Worm (Caenorhabditis elegans): ENCODE data around the gene vps-41.

DNA sequence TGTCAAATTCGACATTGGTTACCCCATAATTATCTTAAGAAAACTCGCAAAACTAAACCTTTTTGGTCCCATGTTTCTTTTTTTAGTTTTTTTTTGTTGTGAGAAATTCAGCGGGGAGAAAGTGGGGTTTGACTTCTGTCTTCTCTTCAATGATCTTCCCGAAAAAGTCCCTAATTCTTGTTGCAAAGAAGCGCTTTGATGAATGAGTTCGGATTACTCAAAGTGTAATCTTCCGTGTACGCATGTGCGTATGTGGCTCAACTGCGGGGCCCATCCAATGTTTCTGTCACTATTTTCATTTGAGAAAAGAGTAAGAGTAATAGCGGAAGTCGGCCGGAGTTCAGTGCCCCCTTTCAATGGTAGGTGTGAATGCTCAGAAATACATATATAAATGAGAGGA lies 27.5 kb downstream of the vps-41 start:
- TF ChIP-seq klf-2 (GFP tag; conservative IDR thresholded peaks at IDR 0.05) (no peak), flt-1 (GFP tag; IDR thresholded peaks at IDR 0.05) (no peak), tab-1 (GFP tag; IDR thresholded peaks at IDR 0.05) (no peak), T22C8.4 (GFP tag; IDR thresholded peaks at IDR 0.05) (no peak), cog-1 (tag; optimal IDR thresholded peaks at IDR 0.05) (no peak), ztf-23 (GFP tag; IDR thresholded peaks at IDR 0.05) (no peak), ref-1 (GFP tag; conservative IDR thresholded peaks at IDR 0.05) (no peak)
